Fruit fly (Drosophila melanogaster): ENCODE measurements around the gene CG42680.

DNA sequence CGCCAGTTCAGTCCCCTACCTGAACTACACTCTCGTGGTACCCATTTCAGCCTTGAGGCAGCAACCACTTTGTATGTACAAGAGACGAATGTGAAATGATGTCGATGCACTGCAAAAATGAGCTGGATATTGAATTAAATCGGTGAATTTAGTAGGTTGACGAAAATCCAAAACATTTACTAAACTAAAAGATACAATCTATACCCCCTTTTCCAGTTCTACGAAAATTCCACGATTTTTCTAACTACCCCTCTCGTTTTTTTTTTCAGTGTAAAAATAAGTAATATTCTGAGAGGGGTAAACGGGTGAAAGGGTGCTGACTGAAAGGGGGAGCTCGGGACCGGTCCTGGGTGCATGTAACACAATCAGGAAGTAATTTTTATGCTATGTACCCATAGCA lies 34.1 kb upstream of the CG42680 start:
- TF ChIP-seq CTCF (optimal IDR thresholded peaks at IDR 0.05) = no peak
- TF ChIP-seq CG8478 (optimal IDR thresholded peaks at IDR 0.05) = no peak

Data from S2 (cell line).